Fruit fly (Drosophila melanogaster) whole organism, embryonic: ENCODE data around the gene Kdsr.
A peak's percentile ranks its signal among the peaks of the same experiment; 100 is the strongest.

ENCODE experiments used
- BEAF-32 ChIP-seq: fragments of 200-800 bp; sonication (Bioruptor generic); optimal IDR thresholded peaks from 3 replicates; lab custom pipeline; 2017; ENCODE audit warnings: missing biosample characterization, missing genetic modification characterization, mild to moderate bottlenecking, moderate library complexity, missing genetic modification reagents
- CG12744 ChIP-seq: fragments of 200-800 bp; sonication (Bioruptor generic); optimal IDR thresholded peaks from 2 replicates; lab custom pipeline; 2016; ENCODE audit warnings: missing biosample characterization, missing genetic modification characterization
- CG12769 ChIP-seq: fragments of 200-800 bp; sonication (Bioruptor generic); optimal IDR thresholded peaks from 2 replicates; lab custom pipeline; 2019; ENCODE audit warnings: missing biosample characterization, mild to moderate bottlenecking, missing genetic modification characterization, moderate library complexity
- CG13624 ChIP-seq: fragments of 200-800 bp; sonication (Bioruptor generic); optimal IDR thresholded peaks from 2 replicates; lab custom pipeline; 2016; ENCODE audit warnings: missing biosample characterization, missing genetic modification characterization
- CG14710 ChIP-seq: fragments of 200-800 bp; sonication (Bioruptor generic); optimal IDR thresholded peaks from 3 replicates; lab custom pipeline; 2019; ENCODE audit warnings: missing biosample characterization, mild to moderate bottlenecking, missing genetic modification characterization, moderate library complexity
- CG1603 ChIP-seq: fragments of 200-800 bp; sonication (Bioruptor generic); optimal IDR thresholded peaks from 2 replicates; lab custom pipeline; 2019; ENCODE audit warnings: missing biosample characterization, mild to moderate bottlenecking, missing genetic modification characterization, moderate library complexity
- CG17829 ChIP-seq: fragments of 200-800 bp; optimal IDR thresholded peaks from 2 replicates; lab custom pipeline; 2019; ENCODE audit warnings: missing biosample characterization, mild to moderate bottlenecking, missing genetic modification characterization, moderate library complexity
- CG2116 ChIP-seq: fragments of 200-800 bp; sonication (Bioruptor generic); optimal IDR thresholded peaks from 3 replicates; lab custom pipeline; 2018; ENCODE audit warnings: missing biosample characterization, mild to moderate bottlenecking, missing genetic modification characterization
- CG30403 ChIP-seq: fragments of 200-800 bp; sonication (Bioruptor generic); optimal IDR thresholded peaks from 3 replicates; lab custom pipeline; 2016; ENCODE audit warnings: missing biosample characterization, missing genetic modification characterization
- CG31441 ChIP-seq: fragments of 200-800 bp; sonication (Bioruptor generic); IDR thresholded peaks from 2 replicates; pipeline ENCODE4 v1.3.6; 2022; ENCODE audit warnings: missing biosample characterization, missing genetic modification characterization
- CG33557 ChIP-seq: fragments of 200-800 bp; sonication (Bioruptor generic); optimal IDR thresholded peaks from 2 replicates; lab custom pipeline; 2019; ENCODE audit warnings: missing biosample characterization, mild to moderate bottlenecking, missing genetic modification characterization, moderate library complexity
- CG34224 ChIP-seq: fragments of 200-800 bp; sonication (Bioruptor generic); IDR thresholded peaks from 3 replicates; pipeline ENCODE4 v1.3.6; 2022; ENCODE audit warnings: missing biosample characterization, missing genetic modification characterization; ENCODE audit not compliant: partially characterized antibody
- CG7987 ChIP-seq: fragments of 200-800 bp; sonication (Bioruptor generic); optimal IDR thresholded peaks from 2 replicates; lab custom pipeline; 2018; ENCODE audit warnings: missing biosample characterization, mild to moderate bottlenecking, missing genetic modification characterization, moderate library complexity
- CG9727 ChIP-seq: fragments of 200-800 bp; sonication (Bioruptor generic); optimal IDR thresholded peaks from 3 replicates; lab custom pipeline; 2017; ENCODE audit warnings: missing biosample characterization, mild to moderate bottlenecking, missing genetic modification characterization
- Dref ChIP-seq: fragments of 200-800 bp; sonication (Bioruptor generic); IDR thresholded peaks from 2 replicates; pipeline ENCODE4 v1.3.6; 2022; ENCODE audit warnings: missing biosample characterization, missing genetic modification characterization
- Elba2 ChIP-seq: fragments of 200-800 bp; sonication (Bioruptor generic); optimal IDR thresholded peaks from 3 replicates; lab custom pipeline; 2016; ENCODE audit warnings: missing biosample characterization, missing genetic modification characterization
- Fer2 ChIP-seq: fragments of 200-800 bp; sonication (Bioruptor generic); optimal IDR thresholded peaks from 2 replicates; lab custom pipeline; 2018; ENCODE audit warnings: missing biosample characterization, mild to moderate bottlenecking, missing genetic modification characterization, moderate library complexity
- Fer3 ChIP-seq: fragments of 200-800 bp; sonication (Bioruptor generic); optimal IDR thresholded peaks from 2 replicates; lab custom pipeline; 2018; ENCODE audit warnings: missing biosample characterization, mild to moderate bottlenecking, missing genetic modification characterization, moderate library complexity
- MESR4 ChIP-seq: fragments of 200-800 bp; sonication (Bioruptor generic); optimal IDR thresholded peaks from 2 replicates; lab custom pipeline; 2018; ENCODE audit warnings: missing biosample characterization, mild to moderate bottlenecking, missing genetic modification characterization, moderate library complexity
- Med ChIP-seq: fragments of 200-800 bp; sonication (Bioruptor generic); peaks from one replicate; lab custom pipeline; 2016; ENCODE audit warnings: missing biosample characterization, missing genetic modification characterization, mild to moderate bottlenecking, inconsistent platforms, moderate library complexity
- Myb ChIP-seq: fragments of 200-800 bp; sonication (Bioruptor generic); optimal IDR thresholded peaks from 2 replicates; lab custom pipeline; 2016; ENCODE audit warnings: missing biosample characterization, missing genetic modification characterization
- PHDP ChIP-seq: fragments of 200-800 bp; sonication (Bioruptor generic); optimal IDR thresholded peaks from 3 replicates; lab custom pipeline; 2018; ENCODE audit warnings: missing biosample characterization, mild to moderate bottlenecking, missing genetic modification characterization, moderate library complexity
- Pdp1 ChIP-seq, 2 experiments: fragments of 200-800 bp; sonication (Bioruptor generic); optimal IDR thresholded peaks; 3 replicates each; lab custom pipeline; 2016; ENCODE audit warnings: missing biosample characterization in 2 of 2, missing genetic modification characterization in 2 of 2, mild to moderate bottlenecking in 1 of 2, moderate library complexity in 1 of 2
- Rfx ChIP-seq: fragments of 200-800 bp; sonication (Bioruptor generic); IDR thresholded peaks from 2 replicates; pipeline ENCODE4 v1.3.6; 2022; ENCODE audit warnings: missing biosample characterization, missing genetic modification characterization
- Rx ChIP-seq: fragments of 200-800 bp; sonication (Bioruptor generic); IDR thresholded peaks from 2 replicates; pipeline ENCODE4 v1.3.6; 2022; ENCODE audit warnings: missing biosample characterization, missing genetic modification characterization
- ci ChIP-seq: fragments of 200-800 bp; sonication (Bioruptor generic); IDR thresholded peaks from 3 replicates; pipeline ENCODE4 v1.3.6; 2022; ENCODE audit warnings: missing biosample characterization, missing genetic modification characterization
- gce ChIP-seq: fragments of 200-800 bp; sonication (Bioruptor generic); IDR thresholded peaks from 3 replicates; pipeline ENCODE4 v1.3.6; 2022; ENCODE audit warnings: missing biosample characterization, missing genetic modification characterization
- grau ChIP-seq: fragments of 200-800 bp; optimal IDR thresholded peaks from 3 replicates; lab custom pipeline; 2019; ENCODE audit warnings: missing biosample characterization, mild to moderate bottlenecking, missing genetic modification characterization, moderate library complexity
- gsb ChIP-seq: fragments of 200-800 bp; sonication (Bioruptor generic); IDR thresholded peaks from 2 replicates; pipeline ENCODE4 v1.3.6; 2022; ENCODE audit warnings: missing biosample characterization, missing genetic modification characterization
- inv ChIP-seq: fragments of 200-800 bp; sonication (Bioruptor generic); IDR thresholded peaks from 2 replicates; pipeline ENCODE4 v1.3.6; 2022; ENCODE audit warnings: missing biosample characterization, missing genetic modification characterization; ENCODE audit not compliant: partially characterized antibody
- lmd ChIP-seq: fragments of 200-800 bp; sonication (Bioruptor generic); IDR thresholded peaks from 2 replicates; pipeline ENCODE4 v1.3.6; 2022; ENCODE audit warnings: missing biosample characterization, missing genetic modification characterization
- nerfin-1 ChIP-seq: fragments of 200-800 bp; sonication (Bioruptor generic); optimal IDR thresholded peaks from 3 replicates; lab custom pipeline; 2019; ENCODE audit warnings: missing biosample characterization, mild to moderate bottlenecking, missing genetic modification characterization, moderate library complexity
- pan ChIP-seq, 4 experiments: fragments of >200 bp in 3 of 4; fragments of 200-800 bp in 1 of 4; sonication (Bioruptor generic) in 1 of 4; optimal IDR thresholded peaks in 3 of 4; IDR thresholded peaks in 1 of 4; 2 replicates each; pipeline versions ENCODE4 v1.3.6 to Lab custom; 2017 to 2022; ENCODE audit warnings: missing biosample characterization in 2 of 4, missing genetic modification characterization in 2 of 4, mixed read lengths in 1 of 4
- sd ChIP-seq: fragments of 200-800 bp; sonication (Bioruptor generic); optimal IDR thresholded peaks from 3 replicates; lab custom pipeline; 2018; ENCODE audit warnings: missing biosample characterization, mild to moderate bottlenecking, missing genetic modification characterization, moderate library complexity
- sens ChIP-seq: fragments of 200-800 bp; sonication (Bioruptor generic); peaks from one replicate; lab custom pipeline; 2016; ENCODE audit warnings: missing biosample characterization, missing genetic modification characterization
- slbo ChIP-seq: fragments of 200-800 bp; sonication (Bioruptor generic); IDR thresholded peaks from 2 replicates; pipeline ENCODE4 v1.3.6; 2022; ENCODE audit warnings: missing biosample characterization, missing genetic modification characterization
- sob ChIP-seq: fragments of 200-800 bp; sonication (Bioruptor generic); IDR thresholded peaks from 2 replicates; pipeline ENCODE4 v1.3.6; 2022; ENCODE audit warnings: missing biosample characterization, missing genetic modification characterization
- tna ChIP-seq: fragments of 200-800 bp; sonication (Bioruptor generic); IDR thresholded peaks from 2 replicates; pipeline ENCODE4 v1.3.6; 2022; ENCODE audit warnings: missing biosample characterization, missing genetic modification characterization; ENCODE audit not compliant: partially characterized antibody
- tup ChIP-seq: fragments of 200-800 bp; sonication (Bioruptor generic); optimal IDR thresholded peaks from 2 replicates; lab custom pipeline; 2016; ENCODE audit warnings: missing biosample characterization, mild to moderate bottlenecking, missing genetic modification characterization, moderate library complexity
- unc-4 ChIP-seq: fragments of 200-800 bp; sonication (Bioruptor generic); IDR thresholded peaks from 2 replicates; pipeline ENCODE4 v1.3.6; 2022; ENCODE audit warnings: missing biosample characterization, missing genetic modification characterization; ENCODE audit not compliant: partially characterized antibody
- wdn ChIP-seq: fragments of 200-800 bp; sonication (Bioruptor generic); IDR thresholded peaks from 2 replicates; pipeline ENCODE4 v1.3.6; 2022; ENCODE audit warnings: missing biosample characterization, missing genetic modification characterization
- wek ChIP-seq: fragments of 200-800 bp; sonication (Bioruptor generic); optimal IDR thresholded peaks from 3 replicates; lab custom pipeline; 2018; ENCODE audit warnings: missing biosample characterization, mild to moderate bottlenecking, missing genetic modification characterization, moderate library complexity
- zen2 ChIP-seq: fragments of 200-800 bp; sonication (Bioruptor generic); IDR thresholded peaks from 3 replicates; pipeline ENCODE4 v1.3.6; 2022; ENCODE audit warnings: missing biosample characterization, missing genetic modification characterization; ENCODE audit not compliant: partially characterized antibody
- zfh1 ChIP-seq: fragments of 200-800 bp; sonication (Bioruptor generic); IDR thresholded peaks from 3 replicates; pipeline ENCODE4 v1.3.6; 2022; ENCODE audit warnings: missing biosample characterization, missing genetic modification characterization
- zfh2 ChIP-seq: fragments of 200-800 bp; sonication (Bioruptor generic); optimal IDR thresholded peaks from 2 replicates; lab custom pipeline; 2016; ENCODE audit warnings: missing biosample characterization, missing genetic modification characterization

Kdsr gene

dm6 chr3R:25219018-25219417 lies 43.3 kb downstream of the Kdsr start, which contains the start of gene CG31103:
Gene CG31103, plus strand, starts transcription at chr3R:25219318.
- TF ChIP-seq sd (tag; lab: Kevin White, UChicago) (no peak), wdn (GFP tag; lab: Robert Waterston, UW) (no peak)

DNA sequence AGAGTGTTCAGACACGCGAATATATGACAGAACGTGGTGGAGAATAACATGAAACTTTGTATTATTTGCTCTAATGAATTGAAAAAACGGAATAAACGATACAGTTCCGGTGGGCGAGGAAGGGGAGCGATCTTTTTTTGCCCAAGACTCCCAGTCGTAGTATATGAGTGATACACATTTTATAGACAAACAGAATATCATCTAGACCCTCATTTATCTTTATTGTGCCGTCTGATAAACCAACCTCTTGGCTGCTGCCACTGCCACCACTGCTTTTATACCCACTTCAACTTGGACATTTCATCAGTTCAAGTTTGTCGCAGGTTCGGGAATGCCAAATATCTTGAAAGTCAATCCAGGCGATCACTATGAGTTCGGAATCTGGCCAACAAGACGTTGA lies 46.3 kb downstream of the Kdsr start, which contains the start of gene CG31106:
Gene CG31106, plus strand, starts transcription at position 301 of the 400 bp plus-strand sequence.
- TF ChIP-seq Med (GFP tag; lab: Kevin White, UChicago) (peak; percentile 22), CG12744 (no peak)

- TF ChIP-seq CG9727 (GFP tag; lab: Kevin White, UChicago), result peak; percentile 37
- peak; percentile 79 for TF ChIP-seq Rfx (GFP tag; lab: Robert Waterston, UW)
- peak; percentile 12 for TF ChIP-seq nerfin-1 (tag; lab: Kevin White, UChicago)
- TF ChIP-seq zfh2 (GFP tag; lab: Kevin White, UChicago), result peak; percentile 10
- TF ChIP-seq CG34224 (GFP tag; lab: Robert Waterston, UW), result peak; percentile 91
- peak; percentile 88 for TF ChIP-seq sens (GFP tag; lab: Kevin White, UChicago)
- TF ChIP-seq CG33557 (GFP tag; lab: Kevin White, UChicago), result peak; percentile 11
- no peak for TF ChIP-seq tup (GFP tag; lab: Kevin White, UChicago)
- no peak for TF ChIP-seq Fer2 (tag; lab: Kevin White, UChicago)
- peak; percentile 32; the same call in 1 of the 3 replicates for TF ChIP-seq gce (GFP tag; lab: Robert Waterston, UW)
- TF ChIP-seq zen2 (GFP tag; lab: Robert Waterston, UW), result peak; percentile 84
- TF ChIP-seq pan (optimal IDR thresholded peaks at IDR 0.05; lab: Kevin White, UChicago), result no peak
- TF ChIP-seq pan (GFP tag; optimal IDR thresholded peaks at IDR 0.05 in 1 of 2, IDR thresholded peaks at IDR 0.05 in 1 of 2), result peak in 1 of 2 experiments; percentile 53
- TF ChIP-seq Pdp1 (GFP tag; optimal IDR thresholded peaks at IDR 0.05; lab: Kevin White, UChicago), result peak in 1 of 2 experiments; percentile 88
- TF ChIP-seq CG14710 (tag; lab: Kevin White, UChicago), result peak; percentile 25
- TF ChIP-seq CG17829 (tag; lab: Kevin White, UChicago), result no peak
- TF ChIP-seq Myb (GFP tag; lab: Kevin White, UChicago), result peak; percentile 51
- peak; percentile 37 for TF ChIP-seq CG1603 (tag; lab: Kevin White, UChicago)
- TF ChIP-seq unc-4 (GFP tag; lab: Robert Waterston, UW), result peak; percentile 83
- TF ChIP-seq Fer3 (tag; lab: Kevin White, UChicago), result peak; percentile 31
- TF ChIP-seq wek, result peak; percentile 62
- peak; percentile 50; the same call in 1 of the 2 replicates for TF ChIP-seq lmd (GFP tag; lab: Robert Waterston, UW)
- TF ChIP-seq sob (GFP tag; lab: Robert Waterston, UW), result peak; percentile 62
- no peak for TF ChIP-seq Elba2
- TF ChIP-seq ci (GFP tag; lab: Robert Waterston, UW), result 0 out of 3 replicates have a peak, but pooled peaks have one; percentile 17
- TF ChIP-seq grau (tag; lab: Kevin White, UChicago), result peak; percentile 71
- no peak for TF ChIP-seq slbo
- TF ChIP-seq CG7987 (GFP tag; lab: Kevin White, UChicago), result peak; percentile 11
- TF ChIP-seq CG13624 (GFP tag; lab: Kevin White, UChicago), result peak; percentile 64
- peak; percentile 20 for TF ChIP-seq CG30403 (GFP tag; lab: Kevin White, UChicago)
- TF ChIP-seq zfh1, result peak; percentile 45; the same call in 1 of the 3 replicates
- TF ChIP-seq CG12769 (tag; lab: Kevin White, UChicago), result peak; percentile 37
- TF ChIP-seq PHDP, result peak; percentile 7
- TF ChIP-seq BEAF-32 (GFP tag; lab: Kevin White, UChicago), result peak; percentile 74
- TF ChIP-seq CG2116 (GFP tag; lab: Kevin White, UChicago), result peak; percentile 46
- no peak for TF ChIP-seq gsb
- peak; percentile 60; the same call in 1 of the 2 replicates for TF ChIP-seq inv (GFP tag; lab: Robert Waterston, UW)
- peak; percentile 81 for TF ChIP-seq tna (GFP tag; lab: Robert Waterston, UW)
- peak; percentile 29; the same call in 1 of the 2 replicates for TF ChIP-seq Rx (GFP tag; lab: Robert Waterston, UW)
- TF ChIP-seq Dref, result peak; percentile 92
- TF ChIP-seq MESR4 (GFP tag; lab: Kevin White, UChicago), result peak; percentile 32
- TF ChIP-seq CG31441 (GFP tag; lab: Robert Waterston, UW), result peak; percentile 21; the same call in 1 of the 2 replicates
Measured at dm6 chr3R:25215123-25215522, 47.2 kb downstream of the Kdsr start, which contains the start of gene Saysd1. Gene Saysd1, minus strand, starts transcription at chr3R:25215188.
